Worm (Caenorhabditis elegans) whole organism, late embryonic: Measurements from ENCODE around the gene T27A10.2.

Experiments used
- ama-1 ChIP-seq: fragments of 150-350 bp; optimal IDR thresholded peaks from 2 replicates; lab custom pipeline; 2014
- ceh-14 ChIP-seq: sonication (generic microtip); optimal IDR thresholded peaks from 2 replicates; lab custom pipeline; 2016; ENCODE audit warnings: missing genotype, missing genetic modification characterization, missing compliant biosample characterization
- ceh-2 ChIP-seq: sonication (generic microtip); optimal IDR thresholded peaks from 2 replicates; lab custom pipeline; 2016; ENCODE audit warnings: missing genotype, missing genetic modification characterization, missing compliant biosample characterization
- ceh-34 ChIP-seq: sonication (generic microtip); optimal IDR thresholded peaks from 2 replicates; lab custom pipeline; 2016; ENCODE audit warnings: mild to moderate bottlenecking, missing genetic modification characterization, missing compliant biosample characterization
- elt-2 ChIP-seq: sonication (generic microtip); optimal IDR thresholded peaks from 2 replicates; lab custom pipeline; 2016; ENCODE audit warnings: missing genetic modification reagents, missing genetic modification characterization, missing compliant biosample characterization
- fax-1 ChIP-seq: sonication (generic microtip); optimal IDR thresholded peaks from 2 replicates; lab custom pipeline; 2016; ENCODE audit warnings: missing genotype, missing genetic modification characterization, missing compliant biosample characterization
- fkh-10 ChIP-seq: fragments of 150-350 bp; optimal IDR thresholded peaks from 2 replicates; lab custom pipeline; 2014; ENCODE audit warnings: missing biosample characterization, missing genetic modification reagents, missing genetic modification characterization
- hlh-15 ChIP-seq: sonication (generic microtip); optimal IDR thresholded peaks from 2 replicates; lab custom pipeline; 2016; ENCODE audit warnings: missing genetic modification characterization, missing compliant biosample characterization
- hlh-8 ChIP-seq: sonication (generic microtip); optimal IDR thresholded peaks from 2 replicates; lab custom pipeline; 2016; ENCODE audit warnings: missing genotype, missing genetic modification characterization, missing compliant biosample characterization
- nhr-11 ChIP-seq: fragments of 150-350 bp; optimal IDR thresholded peaks from 2 replicates; lab custom pipeline; 2014; ENCODE audit warnings: missing biosample characterization, missing genetic modification characterization
- sdc-2 ChIP-seq: sonication (generic microtip); optimal IDR thresholded peaks from 2 replicates; lab custom pipeline; 2016; ENCODE audit warnings: missing genotype, missing genetic modification characterization, missing compliant biosample characterization
- syd-9 ChIP-seq: sonication (generic microtip); optimal IDR thresholded peaks from 2 replicates; lab custom pipeline; 2016; ENCODE audit warnings: mild to moderate bottlenecking, missing genetic modification characterization, moderate library complexity, missing compliant biosample characterization

DNA sequence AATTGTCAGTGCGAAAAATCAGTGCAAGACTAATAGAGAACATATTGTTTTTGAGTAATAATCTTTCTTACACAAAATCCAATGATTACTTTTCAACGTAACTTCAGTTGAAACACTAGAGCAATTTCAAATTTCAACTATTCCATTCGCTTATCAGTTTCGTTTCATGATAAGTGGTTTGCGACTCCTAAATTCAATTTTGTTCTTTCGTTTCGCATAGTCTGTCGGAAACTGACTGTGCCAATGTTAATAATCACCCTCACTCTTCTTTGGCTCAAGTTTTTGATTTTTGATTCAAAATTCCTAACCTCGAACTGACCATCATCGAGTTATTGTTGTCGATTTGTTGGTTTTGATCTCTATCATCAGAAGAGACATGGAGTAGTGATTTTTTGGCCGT, 37.0 kb upstream of the T27A10.2 start:
- no peak for TF ChIP-seq ceh-34
- no peak for TF ChIP-seq syd-9 (tag; lab: Kevin White, UChicago)
- TF ChIP-seq nhr-11 (tag; lab: Kevin White, UChicago): no peak
- TF ChIP-seq ceh-2 (tag; lab: Kevin White, UChicago): no peak
- TF ChIP-seq ama-1 (lab: Kevin White, UChicago): no peak
- no peak for TF ChIP-seq hlh-8
- TF ChIP-seq ceh-14 (tag; lab: Kevin White, UChicago): no peak
- TF ChIP-seq fax-1 (tag; lab: Kevin White, UChicago): no peak
- TF ChIP-seq hlh-15 (tag; lab: Kevin White, UChicago): no peak
- TF ChIP-seq fkh-10: no peak
- TF ChIP-seq sdc-2 (tag; lab: Kevin White, UChicago): no peak
- no peak for TF ChIP-seq elt-2
